Fruit fly (Drosophila melanogaster) S2 (cell line): Measurements from ENCODE around the gene CG14572.

Experiments
- CG8478 ChIP-seq: fragments of >200 bp; optimal IDR thresholded peaks from 2 replicates; lab custom pipeline; 2018
- CTCF ChIP-seq, 2 experiments: fragments of >200 bp; optimal IDR thresholded peaks; 2 replicates each; lab custom pipeline; 2018

The CG14572 gene

dm6 chr3L:21741234-21741633 is at the start of gene CG14572:
Gene CG14572, plus strand, starts transcription at chr3L:21741534.
- TF ChIP-seq CG8478 = no peak

dm6 chr3L:21694647-21695046 is 46.7 kb upstream of the CG14572 start:
- TF ChIP-seq CTCF (optimal IDR thresholded peaks at IDR 0.05; lab: Kevin White, UChicago) = no peak
- no peak for TF ChIP-seq CG8478

- TF ChIP-seq CTCF (optimal IDR thresholded peaks at IDR 0.05; lab: Kevin White, UChicago) (no peak), CG8478 (no peak)
These were observed 41.3 kb upstream of the CG14572 start for dm6 chr3L:21700052-21700451.

dm6 chr3L:21700945-21701344 is 40.4 kb upstream of the CG14572 start:
- TF ChIP-seq CG8478 (no peak), CTCF (optimal IDR thresholded peaks at IDR 0.05; lab: Kevin White, UChicago) (no peak)

- no peak for TF ChIP-seq CTCF (optimal IDR thresholded peaks at IDR 0.05; lab: Kevin White, UChicago)
- TF ChIP-seq CG8478 = no peak
These were observed 35.0 kb upstream of the CG14572 start, which contains the start of gene CG32447 for dm6 chr3L:21706144-21706926. Gene CG32447, minus strand, starts transcription at chr3L:21706365.

dm6 chr3L:21709785-21710591 is 31.3 kb upstream of the CG14572 start:
- TF ChIP-seq CG8478 (no peak), CTCF (optimal IDR thresholded peaks at IDR 0.05; lab: Kevin White, UChicago) (no peak)

- TF ChIP-seq CG8478 (no peak), CTCF (optimal IDR thresholded peaks at IDR 0.05; lab: Kevin White, UChicago) (no peak)
These were observed 25.4 kb upstream of the CG14572 start for dm6 chr3L:21715974-21716373.

dm6 chr3L:21718233-21718632 is 23.1 kb upstream of the CG14572 start:
- TF ChIP-seq CTCF (optimal IDR thresholded peaks at IDR 0.05; lab: Kevin White, UChicago) (no peak), CG8478 (no peak)

dm6 chr3L:21720869-21721268 is 20.5 kb upstream of the CG14572 start:
- TF ChIP-seq CG8478 (no peak), CTCF (optimal IDR thresholded peaks at IDR 0.05; lab: Kevin White, UChicago) (no peak)

- TF ChIP-seq CG8478 = no peak
- TF ChIP-seq CTCF (optimal IDR thresholded peaks at IDR 0.05; lab: Kevin White, UChicago) = no peak
These were observed 14.2 kb upstream of the CG14572 start for dm6 chr3L:21727013-21727727.

- TF ChIP-seq CG8478 (no peak), CTCF (optimal IDR thresholded peaks at IDR 0.05; lab: Kevin White, UChicago) (no peak)
These were observed 13.6 kb upstream of the CG14572 start for dm6 chr3L:21727728-21728124.

dm6 chr3L:21728616-21729047 is 12.7 kb upstream of the CG14572 start, which contains the start of the genes CG11247 and Polr2H:
Gene CG11247, minus strand, starts transcription at chr3L:21728806.
Gene Polr2H, plus strand, starts transcription at chr3L:21728932.
- TF ChIP-seq CTCF (optimal IDR thresholded peaks at IDR 0.05; lab: Kevin White, UChicago) (peak in 1 of 2 experiments; percentile 41), CG8478 (no peak)

dm6 chr3L:21730354-21730753 is 11.0 kb upstream of the CG14572 start, which contains the start of gene CG14570:
Gene CG14570, minus strand, starts transcription at chr3L:21730454.
- no peak for TF ChIP-seq CG8478
- no peak for TF ChIP-seq CTCF (optimal IDR thresholded peaks at IDR 0.05; lab: Kevin White, UChicago)

- TF ChIP-seq CG8478 (no peak), CTCF (optimal IDR thresholded peaks at IDR 0.05; lab: Kevin White, UChicago) (no peak)
These were observed 10.2 kb upstream of the CG14572 start, which contains the start of gene CG14569 for dm6 chr3L:21731104-21731600. Gene CG14569, minus strand, starts transcription at chr3L:21731550.

- no peak for TF ChIP-seq CG8478
- TF ChIP-seq CTCF (optimal IDR thresholded peaks at IDR 0.05; lab: Kevin White, UChicago) = no peak
These were observed 7.9 kb upstream of the CG14572 start, which contains the start of gene CG14568 for dm6 chr3L:21733387-21733786. Gene CG14568, minus strand, starts transcription at chr3L:21733487.
